Fruit fly (Drosophila melanogaster) ovary, adult (tissue): Measurements from ENCODE around the gene CG14627.

Experiments used
- CG17801 ChIP-seq: fragments of 200-800 bp; optimal IDR thresholded peaks from 2 replicates; lab custom pipeline; 2019; ENCODE audit warnings: missing biosample characterization, mild to moderate bottlenecking, missing genetic modification characterization, moderate library complexity; ENCODE audit not compliant: partially characterized antibody

CG14627 gene

DNA sequence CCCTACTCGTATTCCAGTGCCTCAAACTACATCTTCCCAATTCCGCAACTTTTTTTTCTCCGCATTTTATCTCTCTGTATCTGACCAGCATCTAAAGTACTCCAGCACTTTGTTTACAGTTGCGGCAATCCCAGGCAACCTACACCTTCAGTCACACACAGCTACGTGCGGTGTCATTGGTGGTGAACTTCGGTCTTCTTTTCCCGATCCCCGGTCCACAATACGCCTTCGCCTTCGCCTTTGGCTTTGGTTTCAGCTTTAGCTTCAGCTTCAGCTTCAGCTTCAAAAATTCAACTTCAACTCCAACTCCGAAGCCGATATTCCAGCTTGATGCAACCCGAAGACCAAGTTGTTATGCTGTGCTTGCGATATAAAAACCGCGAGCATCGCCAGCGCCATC lies 9.6 kb downstream of the CG14627 start, which contains the start of gene CG11380:
Gene CG11380, plus strand, starts transcription at position 301 of the 400 bp plus-strand sequence.
- TF ChIP-seq CG17801: no peak

DNA sequence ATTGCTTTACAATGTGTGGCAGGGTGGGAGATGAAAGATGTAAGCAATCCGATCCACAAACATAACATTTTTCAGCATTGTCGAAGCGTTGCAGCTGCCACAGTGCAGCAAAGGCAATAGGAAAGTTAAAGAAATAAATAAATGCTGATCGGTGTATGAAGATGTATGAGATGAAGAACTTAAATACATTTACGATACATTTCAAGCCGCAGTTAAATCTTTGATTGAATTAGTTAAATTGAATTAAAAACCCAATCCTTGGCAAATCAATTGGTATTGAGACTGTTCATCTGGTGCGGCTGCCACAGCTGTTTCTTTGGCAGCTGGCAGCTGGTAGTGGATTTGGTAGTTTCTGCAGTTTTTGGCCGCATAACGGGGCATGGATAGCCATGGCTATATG lies 16.4 kb downstream of the CG14627 start:
- TF ChIP-seq CG17801: no peak

DNA sequence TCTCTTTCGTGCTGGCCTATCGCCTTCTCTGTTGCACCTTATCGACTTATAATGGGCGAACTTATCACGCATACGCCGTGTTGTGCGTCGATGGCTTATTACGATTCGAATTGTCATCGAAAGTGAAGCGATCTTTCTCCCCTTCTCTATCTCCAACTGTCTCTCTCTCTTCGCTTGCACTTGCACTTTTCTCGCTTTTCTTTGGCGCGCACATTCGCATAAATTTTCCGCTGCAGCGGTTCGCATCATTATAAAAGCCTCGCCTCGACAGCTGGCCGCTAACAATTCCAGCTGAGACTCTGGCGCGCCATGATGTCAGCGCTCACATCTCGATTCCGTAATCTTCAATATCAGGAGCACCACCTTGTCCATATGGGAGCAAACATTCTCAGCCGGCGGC lies 17.8 kb downstream of the CG14627 start, which contains the start of gene CG14625:
Gene CG14625, plus strand, starts transcription at position 301 of the 400 bp plus-strand sequence.
- TF ChIP-seq CG17801: no peak

DNA sequence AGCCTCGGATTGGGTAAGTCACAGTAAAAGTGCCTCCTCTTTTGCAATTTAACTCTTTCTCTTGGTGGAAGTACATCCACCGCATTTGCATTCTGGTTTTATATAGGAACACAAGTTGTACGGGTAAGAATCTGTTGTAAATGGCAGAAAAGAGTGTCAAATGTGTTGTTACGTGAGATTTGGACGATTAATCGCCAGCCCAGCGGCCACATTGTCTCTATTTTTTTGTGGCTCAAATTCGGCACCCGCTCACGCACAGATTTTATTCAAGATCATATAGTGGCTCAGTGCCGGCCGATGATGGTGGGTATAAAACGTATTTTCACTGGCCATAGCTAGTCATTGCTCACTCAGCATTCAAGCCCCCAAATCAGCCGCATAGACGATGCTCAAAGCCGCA lies 22.1 kb downstream of the CG14627 start, which contains the start of gene CG11381:
Gene CG11381, plus strand, starts transcription at position 301 of the 400 bp plus-strand sequence.
- TF ChIP-seq CG17801: no peak

DNA sequence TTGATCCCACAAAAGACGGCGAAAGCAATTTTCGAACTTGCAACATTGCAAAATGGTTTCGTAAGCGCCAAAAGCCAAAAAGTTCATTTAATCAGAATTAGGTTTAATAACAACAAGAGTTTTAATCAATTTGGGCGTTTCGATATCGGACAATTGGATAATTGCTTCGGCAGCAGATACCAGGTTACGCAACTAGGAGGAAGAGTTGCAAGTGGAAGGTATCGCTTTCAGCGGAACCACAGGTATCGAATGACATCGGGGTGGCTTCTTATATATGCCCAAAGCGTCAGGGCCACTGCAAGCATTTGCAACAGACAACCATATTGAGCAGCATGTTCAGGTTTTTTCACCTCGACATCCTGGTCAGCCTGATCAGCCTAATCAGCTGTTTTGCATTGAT lies 25.0 kb downstream of the CG14627 start, which contains the start of gene CG14624:
Gene CG14624, plus strand, starts transcription at position 301 of the 400 bp plus-strand sequence.
- TF ChIP-seq CG17801: no peak

DNA sequence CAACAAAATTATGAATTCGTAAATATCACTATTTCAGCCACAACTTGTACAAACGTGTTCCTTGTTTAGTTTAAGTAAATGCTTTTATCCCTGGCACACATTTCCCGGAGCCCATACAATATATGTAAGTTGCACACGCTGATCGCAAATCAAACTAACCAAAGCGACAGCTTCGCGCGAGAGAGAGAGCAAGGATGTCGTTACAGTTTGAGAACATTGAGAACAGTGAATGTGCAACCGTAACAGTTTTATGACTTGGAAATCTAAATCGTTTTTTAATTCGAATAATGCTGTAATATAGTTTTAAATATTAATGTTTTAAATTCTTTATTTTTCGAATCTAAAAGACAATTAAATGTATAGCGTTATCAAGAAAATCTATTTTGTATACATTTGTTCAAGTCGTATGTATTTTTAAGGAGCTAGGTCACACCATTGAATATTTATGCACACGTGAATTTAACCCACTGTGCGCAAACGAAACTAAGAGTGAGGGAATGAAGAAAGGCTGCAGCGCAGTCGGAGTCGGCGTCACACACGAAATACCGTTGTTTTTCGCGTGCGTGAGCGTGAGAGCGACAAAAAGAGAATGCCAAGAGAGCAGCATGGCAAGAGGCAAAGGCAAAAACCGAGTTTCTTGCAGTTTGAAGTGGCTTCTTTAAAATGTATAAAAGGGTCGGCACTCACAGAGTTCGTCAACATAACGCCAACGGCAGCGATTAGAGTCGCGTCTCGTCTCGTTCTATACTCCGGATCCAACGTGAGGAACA lies 28.0 kb downstream of the CG14627 start, which contains the start of gene CG11382:
Gene CG11382, plus strand, starts transcription at position 720 of the 770 bp plus-strand sequence.
- no peak for TF ChIP-seq CG17801

DNA sequence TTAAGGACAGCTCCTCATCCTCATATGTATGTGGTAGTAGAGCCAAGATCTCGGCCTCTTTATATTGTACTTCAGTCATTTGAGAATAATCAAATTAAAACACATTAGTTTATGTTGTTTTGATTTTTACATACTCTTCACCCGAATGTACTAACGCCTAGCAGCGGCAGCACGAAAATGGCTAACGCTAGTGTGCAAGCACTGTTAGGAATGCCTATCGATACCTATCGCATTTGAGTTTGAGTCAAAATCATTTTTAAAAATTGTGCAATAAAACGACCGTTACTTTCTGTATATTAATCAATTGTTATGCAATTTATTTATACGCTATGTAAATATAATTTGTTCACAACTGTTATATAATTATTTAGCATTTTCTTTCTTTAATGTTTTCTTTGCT lies 33.6 kb downstream of the CG14627 start, which contains the start of gene CG11398:
Gene CG11398, minus strand, starts transcription at position 157 of the 400 bp plus-strand sequence.
- no peak for TF ChIP-seq CG17801

DNA sequence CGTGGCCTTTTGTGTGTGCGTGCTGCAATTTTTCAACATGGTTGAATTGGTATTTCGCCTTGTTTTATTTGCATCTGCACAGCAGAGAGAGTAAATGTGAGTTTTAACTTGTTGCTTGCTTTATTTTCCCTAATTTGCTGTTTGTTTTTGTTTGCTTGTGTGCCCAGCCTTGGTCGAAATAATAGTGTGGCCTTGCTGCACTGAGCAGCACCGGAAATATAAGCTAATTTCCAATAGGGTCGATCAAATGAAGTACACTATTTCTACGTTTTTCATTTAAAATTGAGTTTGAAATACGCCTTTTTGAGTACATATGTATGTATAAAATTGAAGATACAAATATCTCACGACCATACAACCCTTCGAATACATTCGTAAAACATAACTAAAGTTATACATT lies 35.3 kb downstream of the CG14627 start:
- peak; percentile 21 for TF ChIP-seq CG17801

DNA sequence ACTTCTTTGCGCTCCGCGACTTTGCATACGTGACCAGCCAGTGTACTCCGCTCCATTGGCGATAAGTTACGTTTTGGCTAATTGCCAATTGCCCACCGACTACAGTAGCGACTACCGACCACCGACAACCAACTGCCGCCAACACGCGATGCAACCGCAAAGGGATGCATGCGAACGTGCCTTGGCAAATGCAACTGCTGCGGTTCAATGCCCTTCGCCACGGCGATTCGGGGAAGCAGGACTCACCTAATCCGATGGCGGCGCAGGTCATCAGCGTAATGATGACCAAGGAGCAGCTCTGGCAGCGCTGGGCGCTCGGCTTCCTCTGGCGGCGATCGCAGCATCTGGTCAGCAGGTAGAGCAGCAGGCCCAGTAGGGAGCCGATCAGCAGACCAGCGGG lies 44.4 kb downstream of the CG14627 start:
- no peak for TF ChIP-seq CG17801

DNA sequence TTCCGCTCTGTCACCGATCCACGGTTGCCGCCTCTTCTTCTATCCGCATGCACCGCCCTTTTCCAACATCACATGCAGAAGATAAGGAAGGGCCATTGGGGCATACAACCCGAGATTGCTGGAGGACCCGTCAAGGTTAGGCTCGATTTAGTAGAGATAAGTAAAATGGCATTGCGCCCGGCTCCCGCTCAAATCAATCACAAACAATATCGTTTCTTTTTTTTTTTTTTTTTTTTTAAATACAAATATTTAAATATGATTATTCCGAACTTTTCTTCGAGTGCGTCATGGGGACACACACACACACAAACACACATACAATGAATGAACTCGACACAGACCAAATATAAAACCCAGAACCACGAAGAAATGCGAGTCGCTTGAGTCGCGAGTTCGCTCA lies 47.7 kb downstream of the CG14627 start:
- no peak for TF ChIP-seq CG17801

DNA sequence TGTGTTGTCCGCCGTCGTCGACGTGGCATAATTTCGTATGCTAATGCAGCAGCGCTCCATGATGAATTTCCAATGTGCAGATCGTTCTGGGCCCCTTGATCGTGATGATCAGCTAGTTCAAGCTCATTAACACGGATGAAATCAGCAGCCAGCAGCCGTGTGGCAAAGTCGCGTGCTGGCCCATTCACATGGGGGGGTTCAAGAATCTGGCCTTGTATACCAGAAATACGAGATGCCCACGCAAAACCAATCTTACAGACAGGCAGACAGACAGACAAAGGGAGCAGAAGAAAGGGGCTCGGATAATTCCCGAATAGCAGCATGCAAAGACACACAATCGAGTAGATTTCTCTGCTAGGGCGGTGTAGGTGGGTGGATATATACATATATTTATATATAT lies 48.1 kb downstream of the CG14627 start:
- no peak for TF ChIP-seq CG17801

DNA sequence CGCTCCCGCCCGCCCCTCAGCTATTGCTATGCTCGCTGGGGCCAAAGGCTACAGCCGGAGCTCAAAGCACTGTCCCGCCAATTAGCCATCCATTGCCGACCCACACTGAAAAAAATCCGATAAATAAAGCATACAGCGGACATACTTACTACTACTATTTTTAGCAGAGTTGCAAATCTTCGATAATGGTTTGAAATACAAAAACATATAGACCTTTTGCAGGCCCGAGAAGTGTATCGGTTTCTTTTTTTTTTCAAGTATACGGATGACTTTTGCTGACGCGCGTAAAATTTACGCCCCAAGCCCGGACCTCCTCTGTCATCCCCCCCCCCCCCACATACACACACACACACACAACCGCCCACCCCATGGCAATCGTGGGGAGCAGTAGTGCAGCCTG lies 50.3 kb downstream of the CG14627 start:
- TF ChIP-seq CG17801: no peak

DNA sequence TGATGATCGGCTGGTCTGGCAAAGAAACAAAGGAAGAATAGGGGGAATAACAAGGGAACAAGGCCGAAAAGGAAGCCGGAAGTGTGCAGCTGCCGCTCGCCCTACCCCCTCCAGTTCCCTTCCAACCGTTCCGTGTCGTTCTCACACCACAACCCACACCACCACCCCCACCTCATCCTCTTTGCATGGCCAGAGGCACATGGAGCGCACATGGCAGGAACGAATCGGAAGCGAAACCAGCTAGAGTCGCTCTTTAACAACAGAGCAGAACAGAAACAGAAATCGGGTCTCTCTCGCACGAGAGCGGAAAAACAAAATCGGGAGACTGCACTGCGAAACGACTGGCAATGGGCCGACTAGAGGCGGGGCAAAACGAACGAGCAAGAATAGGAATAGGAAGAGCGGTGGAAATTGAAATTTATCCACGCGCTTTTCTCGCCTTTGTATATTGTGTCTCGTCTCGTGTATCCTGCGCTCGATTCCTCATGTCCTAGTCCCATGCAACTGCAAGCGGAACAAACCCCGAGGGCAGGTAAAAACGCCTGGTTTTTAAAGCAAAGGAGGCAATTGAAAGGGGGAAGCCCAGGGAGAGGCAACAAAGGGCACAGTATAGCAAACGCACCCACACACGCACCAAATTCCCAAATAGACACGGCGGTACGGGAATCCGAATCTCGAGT lies 51.3 kb downstream of the CG14627 start:
- no peak for TF ChIP-seq CG17801
